Worm (Caenorhabditis elegans) whole organism, L4 larva: Measurements from ENCODE around the gene acy-2.

Source experiments
- D1046.2 ChIP-seq: fragments of 200-800 bp; sonication (Bioruptor generic); IDR thresholded peaks from 2 replicates; pipeline ENCODE4 v1.3.6; 2022; ENCODE audit warnings: missing genetic modification characterization, missing compliant biosample characterization
- F10B5.3 ChIP-seq: sonication (generic microtip); optimal IDR thresholded peaks from 2 replicates; lab custom pipeline; 2016; ENCODE audit warnings: mild to moderate bottlenecking, missing genetic modification characterization, missing compliant biosample characterization
- F37D6.2 ChIP-seq: sonication (generic microtip); optimal IDR thresholded peaks from 2 replicates; lab custom pipeline; 2016; ENCODE audit warnings: mild to moderate bottlenecking, missing genetic modification characterization, missing compliant biosample characterization
- Y105C5A.15 ChIP-seq: fragments of 200-800 bp; sonication (Bioruptor generic); IDR thresholded peaks from 2 replicates; pipeline ENCODE4 v1.3.6; 2022; ENCODE audit warnings: missing genetic modification characterization, missing compliant biosample characterization
- Y48G9A.11 ChIP-seq: fragments of 200-800 bp; sonication (Bioruptor generic); IDR thresholded peaks from 2 replicates; pipeline ENCODE4 v1.3.6; 2022; ENCODE audit warnings: missing genetic modification reagents, missing genetic modification characterization, missing compliant biosample characterization
- Y5F2A.4 ChIP-seq: fragments of 200-800 bp; sonication (Bioruptor generic); optimal IDR thresholded peaks from 2 replicates; lab custom pipeline; 2018; ENCODE audit warnings: mild to moderate bottlenecking, missing genetic modification characterization, missing compliant biosample characterization
- Y75B8A.6 ChIP-seq: fragments of 200-800 bp; sonication (Bioruptor generic); IDR thresholded peaks from 2 replicates; pipeline ENCODE4 v1.3.6; 2022; ENCODE audit warnings: missing genetic modification reagents, missing genetic modification characterization, missing compliant biosample characterization
- aha-1 ChIP-seq: fragments of 150-350 bp; peaks from one replicate; lab custom pipeline; 2014; ENCODE audit warnings: missing biosample characterization, missing genetic modification characterization
- ama-1 ChIP-seq: fragments of 150-350 bp; optimal IDR thresholded peaks from 2 replicates; lab custom pipeline; 2014; ENCODE audit warnings: inconsistent platforms, mixed read lengths
- arid-1 ChIP-seq: fragments of 200-800 bp; sonication (Bioruptor generic); conservative IDR thresholded peaks from 2 replicates; pipeline ENCODE4 v1.3.6; 2022; ENCODE audit warnings: missing genetic modification reagents, missing genetic modification characterization, missing compliant biosample characterization
- ceh-44 ChIP-seq: fragments of 200-800 bp; sonication (Bioruptor generic); IDR thresholded peaks from 2 replicates; pipeline ENCODE4 v1.3.6; 2022; ENCODE audit warnings: missing genetic modification reagents, missing genetic modification characterization, missing compliant biosample characterization
- ceh-62 ChIP-seq: sonication (generic microtip); optimal IDR thresholded peaks from 2 replicates; lab custom pipeline; 2017; ENCODE audit warnings: missing biosample characterization, missing genetic modification characterization
- ceh-82 ChIP-seq: sonication (generic microtip); optimal IDR thresholded peaks from 2 replicates; lab custom pipeline; 2017; ENCODE audit warnings: missing biosample characterization, missing genetic modification characterization
- cey-2 ChIP-seq: sonication (generic microtip); optimal IDR thresholded peaks from 3 replicates; lab custom pipeline; 2017; ENCODE audit warnings: missing genetic modification characterization, mild to moderate bottlenecking, missing compliant biosample characterization, antibody characterized with exemption, borderline replicate concordance; ENCODE audit not compliant: insufficient read depth
- daf-16 ChIP-seq, 3 experiments: sonication (generic microtip); optimal IDR thresholded peaks; 2 replicates each; lab custom pipeline; 2016 to 2017; ENCODE audit warnings: missing genetic modification characterization in 3 of 3, missing genetic modification reagents in 3 of 3, mild to moderate bottlenecking in 2 of 3, missing compliant biosample characterization in 2 of 3, missing biosample characterization in 1 of 3, moderate library complexity in 1 of 3
- dmd-6 ChIP-seq: fragments of 200-800 bp; sonication (Bioruptor generic); IDR thresholded peaks from 2 replicates; pipeline ENCODE4 v1.3.6; 2022; ENCODE audit warnings: missing genetic modification reagents, missing genetic modification characterization, missing compliant biosample characterization
- dmd-8 ChIP-seq: fragments of 200-800 bp; sonication (Bioruptor generic); IDR thresholded peaks from 2 replicates; pipeline ENCODE4 v1.3.6; 2022; ENCODE audit warnings: missing genetic modification characterization, missing compliant biosample characterization
- duxl-1 ChIP-seq: sonication (generic microtip); optimal IDR thresholded peaks from 2 replicates; lab custom pipeline; 2016; ENCODE audit warnings: mild to moderate bottlenecking, missing genetic modification characterization, moderate library complexity, missing compliant biosample characterization; ENCODE audit not compliant: poor library complexity
- egl-27 ChIP-seq: sonication (generic microtip); optimal IDR thresholded peaks from 3 replicates; lab custom pipeline; 2017; ENCODE audit warnings: missing biosample characterization, missing genetic modification reagents, missing genetic modification characterization
- egl-43 ChIP-seq: fragments of 200-800 bp; sonication (Bioruptor generic); IDR thresholded peaks from 2 replicates; pipeline ENCODE4 v1.3.6; 2022; ENCODE audit warnings: missing genetic modification reagents, missing genetic modification characterization, missing compliant biosample characterization
- gei-8 ChIP-seq: fragments of 200-800 bp; sonication (Bioruptor generic); optimal IDR thresholded peaks from 2 replicates; lab custom pipeline; 2018; ENCODE audit warnings: mild to moderate bottlenecking, missing genetic modification characterization, missing compliant biosample characterization
- hif-1 ChIP-seq, 2 experiments: sonication (generic microtip); optimal IDR thresholded peaks; 2 replicates each; lab custom pipeline; 2016 to 2017; ENCODE audit warnings: missing compliant biosample characterization in 2 of 2, missing genetic modification characterization in 2 of 2, missing genetic modification reagents in 2 of 2, missing genotype in 2 of 2, mild to moderate bottlenecking in 1 of 2
- hlh-11 ChIP-seq: fragments of 200-800 bp; sonication (Bioruptor generic); optimal IDR thresholded peaks from 2 replicates; lab custom pipeline; 2018; ENCODE audit warnings: mild to moderate bottlenecking, missing genetic modification characterization, missing compliant biosample characterization
- hlh-30 ChIP-seq: sonication (generic microtip); optimal IDR thresholded peaks from 2 replicates; lab custom pipeline; 2017; ENCODE audit warnings: antibody characterized with exemption, mild to moderate bottlenecking, missing genetic modification characterization, missing compliant biosample characterization; ENCODE audit not compliant: insufficient read depth
- hmg-1.1 ChIP-seq: fragments of 200-800 bp; sonication (Bioruptor generic); IDR thresholded peaks from 2 replicates; pipeline ENCODE4 v1.3.6; 2022; ENCODE audit warnings: missing genetic modification reagents, missing genetic modification characterization, missing compliant biosample characterization
- jun-1 ChIP-seq: fragments of 150-350 bp; optimal IDR thresholded peaks from 2 replicates; lab custom pipeline; 2014; ENCODE audit warnings: missing biosample characterization, missing genetic modification reagents, missing genetic modification characterization
- lin-13 ChIP-seq: fragments of 150-350 bp; optimal IDR thresholded peaks from 2 replicates; lab custom pipeline; 2014; ENCODE audit warnings: missing biosample characterization, missing genetic modification reagents, missing genetic modification characterization
- lin-15B ChIP-seq: fragments of 150-350 bp; sonication (generic microtip); optimal IDR thresholded peaks from 3 replicates; lab custom pipeline; 2014; ENCODE audit warnings: missing biosample characterization, missing genetic modification characterization
- lin-39 ChIP-seq: fragments of 150-350 bp; optimal IDR thresholded peaks from 2 replicates; lab custom pipeline; 2014; ENCODE audit warnings: missing biosample characterization, missing genetic modification reagents, missing genetic modification characterization
- lir-3 ChIP-seq: sonication (generic microtip); optimal IDR thresholded peaks from 2 replicates; lab custom pipeline; 2016; ENCODE audit warnings: mild to moderate bottlenecking, missing genetic modification characterization, missing compliant biosample characterization
- madf-5 ChIP-seq, 2 experiments: fragments of 200-800 bp; sonication (Bioruptor generic); IDR thresholded peaks; 2 replicates each; pipeline ENCODE4 v1.3.6; 2022; ENCODE audit warnings: missing compliant biosample characterization in 2 of 2, missing genetic modification characterization in 2 of 2
- mdt-29 ChIP-seq: fragments of 200-800 bp; sonication (Bioruptor generic); IDR thresholded peaks from 2 replicates; pipeline ENCODE4 v1.3.6; 2022; ENCODE audit warnings: missing genetic modification reagents, missing genetic modification characterization, missing compliant biosample characterization
- mes-2 ChIP-seq: sonication (generic microtip); optimal IDR thresholded peaks from 2 replicates; lab custom pipeline; 2016; ENCODE audit warnings: missing genotype, mild to moderate bottlenecking, missing genetic modification characterization, missing compliant biosample characterization; ENCODE audit not compliant: poor library complexity, severe bottlenecking
- mxl-2 ChIP-seq: fragments of 200-800 bp; sonication (Bioruptor generic); conservative IDR thresholded peaks from 2 replicates; pipeline ENCODE4 v1.3.6; 2022; ENCODE audit warnings: missing genetic modification reagents, missing genetic modification characterization, missing compliant biosample characterization
- mxl-3 ChIP-seq: fragments of 200-800 bp; sonication (Bioruptor generic); optimal IDR thresholded peaks from 2 replicates; lab custom pipeline; 2018; ENCODE audit warnings: mild to moderate bottlenecking, missing genetic modification characterization, missing compliant biosample characterization
- nhr-10 ChIP-seq: fragments of 150-350 bp; optimal IDR thresholded peaks from 2 replicates; lab custom pipeline; 2014; ENCODE audit warnings: missing biosample characterization, missing genetic modification characterization
- nhr-102 ChIP-seq: sonication (generic microtip); optimal IDR thresholded peaks from 2 replicates; lab custom pipeline; 2016; ENCODE audit warnings: mild to moderate bottlenecking, missing genetic modification characterization, moderate library complexity, missing compliant biosample characterization
- nhr-25 ChIP-seq: sonication (generic microtip); optimal IDR thresholded peaks from 2 replicates; lab custom pipeline; 2017; ENCODE audit warnings: missing genetic modification characterization, mild to moderate bottlenecking, missing compliant biosample characterization, antibody characterized with exemption, moderate library complexity, borderline replicate concordance; ENCODE audit not compliant: insufficient read depth
- nhr-28 ChIP-seq: fragments of 150-350 bp; optimal IDR thresholded peaks from 2 replicates; lab custom pipeline; 2014; ENCODE audit warnings: missing biosample characterization, missing genetic modification characterization
- nhr-41 ChIP-seq: fragments of 200-800 bp; sonication (Bioruptor generic); IDR thresholded peaks from 2 replicates; pipeline ENCODE4 v1.3.6; 2022; ENCODE audit warnings: missing genetic modification reagents, missing genetic modification characterization, missing compliant biosample characterization
- nhr-6 ChIP-seq: fragments of 150-350 bp; optimal IDR thresholded peaks from 2 replicates; lab custom pipeline; 2014; ENCODE audit warnings: missing biosample characterization, missing genetic modification characterization
- php-3 ChIP-seq: fragments of 200-800 bp; sonication (Bioruptor generic); IDR thresholded peaks from 2 replicates; pipeline ENCODE4 v1.3.6; 2022; ENCODE audit warnings: missing genetic modification reagents, missing genetic modification characterization, missing compliant biosample characterization
- pqm-1 ChIP-seq: sonication (generic microtip); optimal IDR thresholded peaks from 2 replicates; lab custom pipeline; 2017; ENCODE audit warnings: missing biosample characterization, missing genetic modification characterization
- saeg-2 ChIP-seq: fragments of 200-800 bp; sonication (Bioruptor generic); IDR thresholded peaks from 2 replicates; pipeline ENCODE4 v1.3.6; 2022; ENCODE audit warnings: missing genetic modification reagents, missing genetic modification characterization, missing compliant biosample characterization
- sdz-12 ChIP-seq: fragments of 200-800 bp; sonication (Bioruptor generic); optimal IDR thresholded peaks from 2 replicates; lab custom pipeline; 2018; ENCODE audit warnings: mild to moderate bottlenecking, missing genetic modification characterization, missing compliant biosample characterization
- zip-11 ChIP-seq: fragments of 200-800 bp; sonication (Bioruptor generic); IDR thresholded peaks from 2 replicates; pipeline ENCODE4 v1.3.6; 2022; ENCODE audit warnings: missing genetic modification characterization, missing compliant biosample characterization
- zip-2 ChIP-seq: fragments of 150-350 bp; optimal IDR thresholded peaks from 2 replicates; lab custom pipeline; 2014; ENCODE audit warnings: missing biosample characterization, missing genetic modification characterization
- ztf-11 ChIP-seq: fragments of 150-350 bp; optimal IDR thresholded peaks from 2 replicates; lab custom pipeline; 2014; ENCODE audit warnings: missing biosample characterization, missing genetic modification characterization

Gene acy-2

DNA sequence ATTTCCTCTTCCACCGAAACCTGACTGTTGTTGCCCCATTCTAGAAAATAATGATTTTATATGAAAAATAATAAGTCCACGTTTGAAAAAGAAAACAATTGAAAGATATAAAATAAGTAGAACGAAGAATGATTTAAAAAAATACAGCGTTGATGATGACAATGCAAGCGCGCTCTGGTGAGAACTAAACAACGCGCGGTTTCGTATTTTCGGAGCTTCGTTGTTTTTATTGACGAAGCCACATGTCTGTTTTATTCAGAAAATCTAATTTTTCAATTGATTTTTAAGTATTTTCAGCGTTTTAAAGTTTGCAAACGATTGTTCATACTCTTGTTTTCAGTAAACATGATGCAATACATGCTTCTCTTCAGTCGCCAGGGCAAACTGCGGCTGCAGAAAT lies 41.8 kb downstream of the acy-2 start, which contains the start of the genes rpt-2 and aps-1 (continued):
- TF ChIP-seq madf-5 (GFP tag; IDR thresholded peaks at IDR 0.05; lab: Robert Waterston, UW), result no peak
- TF ChIP-seq F37D6.2 (tag; lab: Kevin White, UChicago), result peak; percentile 1
- no peak for TF ChIP-seq egl-27
- no peak for TF ChIP-seq php-3 (GFP tag; lab: Robert Waterston, UW)
- TF ChIP-seq D1046.2 (GFP tag; lab: Robert Waterston, UW), result no peak
- no peak for TF ChIP-seq dmd-8 (GFP tag; lab: Robert Waterston, UW)
- TF ChIP-seq arid-1 (GFP tag; lab: Robert Waterston, UW), result no peak
- TF ChIP-seq ceh-44 (GFP tag; lab: Robert Waterston, UW), result no peak
- TF ChIP-seq ceh-82 (tag; lab: Kevin White, UChicago), result no peak
- TF ChIP-seq hif-1 (tag; optimal IDR thresholded peaks at IDR 0.05; lab: Kevin White, UChicago), result peak in 1 of 2 experiments; percentile 44
- TF ChIP-seq cey-2, result no peak
- TF ChIP-seq mdt-29, result no peak
- peak; percentile 46 for TF ChIP-seq duxl-1 (tag; lab: Kevin White, UChicago)
- TF ChIP-seq Y75B8A.6, result no peak
- TF ChIP-seq lin-39 (tag; lab: Kevin White, UChicago), result no peak
- TF ChIP-seq pqm-1 (tag; lab: Kevin White, UChicago), result peak; percentile 8
- peak; percentile 92 for TF ChIP-seq Y48G9A.11 (GFP tag; lab: Robert Waterston, UW)
- TF ChIP-seq dmd-6 (GFP tag; lab: Robert Waterston, UW), result peak; percentile 34
- TF ChIP-seq nhr-25 (tag; lab: Kevin White, UChicago), result peak; percentile 21
- TF ChIP-seq lir-3 (tag; lab: Kevin White, UChicago), result no peak
- TF ChIP-seq nhr-6, result peak; percentile 45
- TF ChIP-seq nhr-10 (tag; lab: Kevin White, UChicago), result no peak
- no peak for TF ChIP-seq nhr-102 (tag; lab: Kevin White, UChicago)
- TF ChIP-seq mxl-3 (GFP tag; lab: Kevin White, UChicago), result peak; percentile 50
- TF ChIP-seq Y105C5A.15, result no peak
- TF ChIP-seq egl-43, result no peak
- TF ChIP-seq lin-15B (tag; lab: Kevin White, UChicago), result peak; percentile 68
- peak; percentile 87 for TF ChIP-seq mes-2 (tag; lab: Kevin White, UChicago)

DNA sequence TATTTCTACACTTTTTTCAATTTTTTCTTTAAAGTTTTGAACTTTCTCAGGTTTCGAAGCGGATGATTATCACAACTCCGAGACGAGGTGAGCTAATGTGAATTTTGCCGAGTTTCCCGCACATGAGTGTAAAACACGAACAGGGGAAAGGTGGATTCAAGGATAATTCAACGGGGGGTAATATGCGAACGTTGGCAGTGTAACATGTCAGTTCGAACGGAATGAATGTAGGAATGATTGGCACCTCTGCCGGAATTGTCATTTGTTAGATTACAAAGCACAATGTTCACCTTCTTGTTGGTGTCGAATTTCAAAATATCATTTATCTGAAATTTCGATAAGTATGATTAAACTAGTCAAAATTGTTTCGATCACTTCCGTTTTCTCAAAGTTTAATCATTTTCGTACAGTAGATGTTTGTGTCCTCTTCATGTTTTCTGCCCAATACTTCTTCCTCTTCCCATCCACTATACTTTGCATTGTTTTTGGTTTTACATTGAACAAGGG lies 43.2 kb downstream of the acy-2 start, which contains the start of gene picc-1:
Gene picc-1, plus strand, starts transcription at position 51 of the 507 bp plus-strand sequence.
- peak; percentile 96 for TF ChIP-seq aha-1 (tag; lab: Kevin White, UChicago)
- TF ChIP-seq hmg-1.1 (GFP tag; lab: Robert Waterston, UW), result no peak
- no peak for TF ChIP-seq zip-2 (tag; lab: Kevin White, UChicago)
- TF ChIP-seq duxl-1 (tag; lab: Kevin White, UChicago), result peak; percentile 64
- TF ChIP-seq sdz-12 (GFP tag; lab: Kevin White, UChicago), result no peak
- no peak for TF ChIP-seq jun-1 (tag; lab: Kevin White, UChicago)
- TF ChIP-seq dmd-8 (GFP tag; lab: Robert Waterston, UW), result no peak
- no peak for TF ChIP-seq Y5F2A.4 (GFP tag; lab: Kevin White, UChicago)
- TF ChIP-seq daf-16 (GFP tag; optimal IDR thresholded peaks at IDR 0.05; lab: Kevin White, UChicago), result no peak
- TF ChIP-seq daf-16 (tag; optimal IDR thresholded peaks at IDR 0.05; lab: Kevin White, UChicago), result no peak
- TF ChIP-seq lin-13, result no peak
- TF ChIP-seq lin-15B (tag; lab: Kevin White, UChicago), result no peak
- TF ChIP-seq ceh-62, result no peak
- no peak for TF ChIP-seq ceh-82 (tag; lab: Kevin White, UChicago)
- TF ChIP-seq ztf-11 (tag; lab: Kevin White, UChicago), result no peak
- no peak for TF ChIP-seq mxl-3 (GFP tag; lab: Kevin White, UChicago)
- no peak for TF ChIP-seq lir-3 (tag; lab: Kevin White, UChicago)
- TF ChIP-seq hlh-30 (tag; lab: Kevin White, UChicago), result no peak
- TF ChIP-seq saeg-2, result no peak
- TF ChIP-seq nhr-28, result no peak
- TF ChIP-seq nhr-41 (GFP tag; lab: Robert Waterston, UW), result no peak
- TF ChIP-seq F10B5.3 (tag; lab: Kevin White, UChicago), result no peak
- peak; percentile 69 for TF ChIP-seq nhr-102 (tag; lab: Kevin White, UChicago)
- TF ChIP-seq zip-11, result no peak
- TF ChIP-seq mxl-2 (GFP tag; lab: Robert Waterston, UW), result no peak
- no peak for TF ChIP-seq gei-8 (GFP tag; lab: Kevin White, UChicago)
- TF ChIP-seq arid-1 (GFP tag; lab: Robert Waterston, UW), result no peak; the same call in 1 of the 2 replicates
- TF ChIP-seq Y105C5A.15, result no peak
- TF ChIP-seq ama-1 (lab: Kevin White, UChicago), result peak; percentile 89
- TF ChIP-seq Y48G9A.11 (GFP tag; lab: Robert Waterston, UW), result peak; percentile 69
- TF ChIP-seq hlh-11 (tag; lab: Kevin White, UChicago), result no peak
